Worm (Caenorhabditis elegans) whole organism, young adult: ENCODE data around the gene cest-2.2.

Experiments used
- B0019.2 ChIP-seq: fragments of 200-800 bp; sonication (Bioruptor generic); conservative IDR thresholded peaks from 2 replicates; pipeline ENCODE4 v1.3.6; 2022; ENCODE audit warnings: missing genetic modification reagents, missing genetic modification characterization, missing compliant biosample characterization
- B0261.1 ChIP-seq: sonication (generic microtip); optimal IDR thresholded peaks from 2 replicates; lab custom pipeline; 2016; ENCODE audit warnings: mild to moderate bottlenecking, missing genetic modification characterization, moderate library complexity, missing compliant biosample characterization
- C17E4.6 ChIP-seq: fragments of 200-800 bp; sonication (Bioruptor generic); IDR thresholded peaks from 2 replicates; pipeline ENCODE4 v1.3.6; 2022; ENCODE audit warnings: missing genetic modification reagents, missing genetic modification characterization, missing compliant biosample characterization
- F10E7.11 ChIP-seq: sonication (generic microtip); optimal IDR thresholded peaks from 2 replicates; lab custom pipeline; 2017; ENCODE audit warnings: mild to moderate bottlenecking, missing genetic modification characterization, moderate library complexity, missing compliant biosample characterization
- F23B12.7 ChIP-seq: sonication (generic microtip); optimal IDR thresholded peaks from 2 replicates; lab custom pipeline; 2017; ENCODE audit warnings: missing genetic modification characterization, mild to moderate bottlenecking, missing compliant biosample characterization, antibody characterized with exemption, moderate library complexity; ENCODE audit not compliant: insufficient read depth
- F39B2.1 ChIP-seq: fragments of 200-800 bp; sonication (Bioruptor generic); IDR thresholded peaks from 2 replicates; pipeline ENCODE4 v1.3.6; 2022; ENCODE audit warnings: missing genetic modification reagents, missing genetic modification characterization, missing compliant biosample characterization
- F49E8.2 ChIP-seq: sonication (generic microtip); optimal IDR thresholded peaks from 3 replicates; lab custom pipeline; 2017; ENCODE audit warnings: missing genetic modification characterization, mild to moderate bottlenecking, missing compliant biosample characterization, antibody characterized with exemption, moderate library complexity; ENCODE audit not compliant: insufficient read depth
- F52B5.7 ChIP-seq: sonication (generic microtip); optimal IDR thresholded peaks from 2 replicates; lab custom pipeline; 2016; ENCODE audit warnings: mild to moderate bottlenecking, missing genetic modification characterization, missing compliant biosample characterization
- F57C9.4 ChIP-seq: sonication (generic microtip); optimal IDR thresholded peaks from 2 replicates; lab custom pipeline; 2017; ENCODE audit warnings: mild to moderate bottlenecking, missing genetic modification characterization, missing compliant biosample characterization
- K11D2.4 ChIP-seq: fragments of 200-800 bp; sonication (Bioruptor generic); IDR thresholded peaks from 2 replicates; pipeline ENCODE4 v1.3.6; 2022; ENCODE audit warnings: missing genetic modification reagents, missing genetic modification characterization, missing compliant biosample characterization
- K12H6.12 ChIP-seq: fragments of 200-800 bp; sonication (Bioruptor generic); optimal IDR thresholded peaks from 2 replicates; lab custom pipeline; 2018; ENCODE audit warnings: mild to moderate bottlenecking, missing genetic modification characterization, missing compliant biosample characterization
- Y53F4B.3 ChIP-seq: fragments of 200-800 bp; sonication (Bioruptor generic); IDR thresholded peaks from 2 replicates; pipeline ENCODE4 v1.3.6; 2022; ENCODE audit warnings: missing genetic modification reagents, missing genetic modification characterization, missing compliant biosample characterization
- Y53G8AR.9 ChIP-seq: fragments of 200-800 bp; sonication (Bioruptor generic); conservative IDR thresholded peaks from 2 replicates; pipeline ENCODE4 v1.3.6; 2022; ENCODE audit warnings: missing genetic modification reagents, missing genetic modification characterization, missing compliant biosample characterization
- Y95B8A.8 ChIP-seq: fragments of 200-800 bp; sonication (Bioruptor generic); IDR thresholded peaks from 2 replicates; pipeline ENCODE4 v1.3.6; 2022; ENCODE audit warnings: missing genetic modification reagents, missing genetic modification characterization, missing compliant biosample characterization
- akir-1 ChIP-seq: fragments of 200-800 bp; sonication (Bioruptor generic); optimal IDR thresholded peaks from 2 replicates; lab custom pipeline; 2018; ENCODE audit warnings: mild to moderate bottlenecking, missing genetic modification characterization, moderate library complexity, missing compliant biosample characterization
- atf-7 ChIP-seq: sonication (generic microtip); optimal IDR thresholded peaks from 2 replicates; lab custom pipeline; 2017; ENCODE audit warnings: mild to moderate bottlenecking, missing genetic modification characterization, missing compliant biosample characterization
- attf-3 ChIP-seq: fragments of 200-800 bp; sonication (Bioruptor generic); conservative IDR thresholded peaks from 2 replicates; pipeline ENCODE4 v1.3.6; 2022; ENCODE audit warnings: missing genetic modification reagents, missing genetic modification characterization, missing compliant biosample characterization
- attf-6 ChIP-seq: fragments of 200-800 bp; sonication (Bioruptor generic); IDR thresholded peaks from 2 replicates; pipeline ENCODE4 v1.3.6; 2022; ENCODE audit warnings: missing genetic modification reagents, missing genetic modification characterization, missing compliant biosample characterization
- cebp-1 ChIP-seq, 2 experiments: fragments of 200-800 bp in 1 of 2; sonication (Bioruptor generic) in 1 of 2; sonication (generic microtip) in 1 of 2; IDR thresholded peaks in 1 of 2; optimal IDR thresholded peaks in 1 of 2; 2 replicates each; pipeline versions ENCODE4 v1.3.6 to Lab custom; 2017 to 2022; ENCODE audit warnings: missing compliant biosample characterization in 2 of 2, missing genetic modification characterization in 2 of 2, mild to moderate bottlenecking in 1 of 2, missing genetic modification reagents in 1 of 2, moderate library complexity in 1 of 2
- cebp-2 ChIP-seq: fragments of 200-800 bp; sonication (Bioruptor generic); IDR thresholded peaks from 2 replicates; pipeline ENCODE4 v1.3.6; 2022; ENCODE audit warnings: missing genetic modification characterization, missing compliant biosample characterization
- ceh-91 ChIP-seq: fragments of 200-800 bp; sonication (Bioruptor generic); IDR thresholded peaks from 2 replicates; pipeline ENCODE4 v1.3.6; 2022; ENCODE audit warnings: missing genetic modification reagents, missing genetic modification characterization, missing compliant biosample characterization
- chd-7 ChIP-seq: sonication (generic microtip); optimal IDR thresholded peaks from 2 replicates; lab custom pipeline; 2016; ENCODE audit warnings: mild to moderate bottlenecking, missing genetic modification characterization, moderate library complexity, missing compliant biosample characterization
- die-1 ChIP-seq: sonication (generic microtip); optimal IDR thresholded peaks from 2 replicates; lab custom pipeline; 2016; ENCODE audit warnings: missing genotype, mild to moderate bottlenecking, missing genetic modification characterization, missing compliant biosample characterization
- dpff-1 ChIP-seq: sonication (generic microtip); optimal IDR thresholded peaks from 2 replicates; lab custom pipeline; 2017; ENCODE audit warnings: mild to moderate bottlenecking, missing genetic modification characterization, missing compliant biosample characterization
- egl-18 ChIP-seq: fragments of 200-800 bp; sonication (Bioruptor generic); IDR thresholded peaks from 2 replicates; pipeline ENCODE4 v1.3.6; 2022; ENCODE audit warnings: missing genetic modification reagents, missing genetic modification characterization, missing compliant biosample characterization
- fkh-3 ChIP-seq: sonication (generic microtip); optimal IDR thresholded peaks from 2 replicates; lab custom pipeline; 2016; ENCODE audit warnings: mild to moderate bottlenecking, missing genetic modification characterization, missing compliant biosample characterization
- gei-17 ChIP-seq: fragments of 200-800 bp; sonication (Bioruptor generic); optimal IDR thresholded peaks from 2 replicates; lab custom pipeline; 2018; ENCODE audit warnings: mild to moderate bottlenecking, missing genetic modification characterization, missing compliant biosample characterization
- hlh-12 ChIP-seq: sonication (generic microtip); optimal IDR thresholded peaks from 2 replicates; lab custom pipeline; 2016; ENCODE audit warnings: missing genetic modification characterization, missing compliant biosample characterization
- hlh-26 ChIP-seq: fragments of 200-800 bp; sonication (Bioruptor generic); conservative IDR thresholded peaks from 2 replicates; pipeline ENCODE4 v1.3.6; 2022; ENCODE audit warnings: missing genetic modification reagents, missing genetic modification characterization, missing compliant biosample characterization
- hmg-20 ChIP-seq: fragments of 200-800 bp; sonication (Bioruptor generic); IDR thresholded peaks from 2 replicates; pipeline ENCODE4 v1.3.6; 2022; ENCODE audit warnings: missing genetic modification reagents, missing genetic modification characterization, missing compliant biosample characterization
- hrde-1 ChIP-seq: sonication (generic microtip); optimal IDR thresholded peaks from 2 replicates; lab custom pipeline; 2016; ENCODE audit warnings: missing genetic modification characterization, mild to moderate bottlenecking, missing compliant biosample characterization, moderate library complexity, missing genotype, missing genetic modification reagents, borderline replicate concordance
- hsf-1 ChIP-seq: fragments of 200-800 bp; sonication (Bioruptor generic); IDR thresholded peaks from 2 replicates; pipeline ENCODE4 v1.3.6; 2022; ENCODE audit warnings: missing genetic modification reagents, missing genetic modification characterization, missing compliant biosample characterization
- lag-1 ChIP-seq: fragments of 200-800 bp; sonication (Bioruptor generic); IDR thresholded peaks from 2 replicates; pipeline ENCODE4 v1.3.6; 2022; ENCODE audit warnings: missing genetic modification reagents, missing genetic modification characterization, missing compliant biosample characterization
- lin-26 ChIP-seq: fragments of 200-800 bp; sonication (Bioruptor generic); IDR thresholded peaks from 2 replicates; pipeline ENCODE4 v1.3.6; 2022; ENCODE audit warnings: missing genetic modification reagents, missing genetic modification characterization, missing compliant biosample characterization
- lin-35 ChIP-seq, 3 experiments: fragments of 150-350 bp in 2 of 3; sonication (generic microtip) in 1 of 3; optimal IDR thresholded peaks; 2 replicates each; lab custom pipeline; 2014 to 2018; ENCODE audit warnings: missing biosample characterization in 3 of 3, missing genetic modification characterization in 3 of 3, missing genetic modification reagents in 3 of 3
- lin-54 ChIP-seq: fragments of 200-800 bp; sonication (Bioruptor generic); optimal IDR thresholded peaks from 2 replicates; lab custom pipeline; 2018; ENCODE audit warnings: mild to moderate bottlenecking, missing genetic modification characterization, missing compliant biosample characterization
- lsl-1 ChIP-seq: fragments of 200-800 bp; sonication (Bioruptor generic); optimal IDR thresholded peaks from 2 replicates; lab custom pipeline; 2018; ENCODE audit warnings: mild to moderate bottlenecking, missing genetic modification characterization, moderate library complexity, missing compliant biosample characterization
- lsy-27 ChIP-seq: sonication (generic microtip); optimal IDR thresholded peaks from 2 replicates; lab custom pipeline; 2017; ENCODE audit warnings: missing genetic modification characterization, mild to moderate bottlenecking, missing compliant biosample characterization, antibody characterized with exemption, missing genotype, borderline replicate concordance; ENCODE audit not compliant: insufficient read depth
- mcd-1 ChIP-seq: fragments of 200-800 bp; sonication (Bioruptor generic); IDR thresholded peaks from 2 replicates; pipeline ENCODE4 v1.3.6; 2022; ENCODE audit warnings: missing genetic modification reagents, missing genetic modification characterization, missing compliant biosample characterization
- mes-4 ChIP-seq: sonication (generic microtip); optimal IDR thresholded peaks from 2 replicates; lab custom pipeline; 2016; ENCODE audit warnings: missing genotype, missing genetic modification characterization, missing compliant biosample characterization
- nfya-1 ChIP-seq: sonication (generic microtip); optimal IDR thresholded peaks from 2 replicates; lab custom pipeline; 2017; ENCODE audit warnings: antibody characterized with exemption, missing compliant biosample characterization, missing genetic modification characterization, borderline replicate concordance; ENCODE audit not compliant: insufficient read depth
- nhr-90 ChIP-seq: sonication (generic microtip); optimal IDR thresholded peaks from 2 replicates; lab custom pipeline; 2016; ENCODE audit warnings: missing genotype, mild to moderate bottlenecking, missing genetic modification characterization, missing compliant biosample characterization
- pha-4 ChIP-seq: fragments of 150-350 bp; sonication (generic microtip); optimal IDR thresholded peaks from 2 replicates; lab custom pipeline; 2014; ENCODE audit warnings: missing biosample characterization, missing genetic modification reagents, missing genetic modification characterization
- rcor-1 ChIP-seq: fragments of 200-800 bp; sonication (Bioruptor generic); IDR thresholded peaks from 2 replicates; pipeline ENCODE4 v1.3.6; 2022; ENCODE audit warnings: missing genetic modification reagents, missing genetic modification characterization, missing compliant biosample characterization
- sea-2 ChIP-seq: fragments of 200-800 bp; sonication (Bioruptor generic); IDR thresholded peaks from 2 replicates; pipeline ENCODE4 v1.3.6; 2022; ENCODE audit warnings: missing genetic modification characterization, missing compliant biosample characterization
- sptf-2 ChIP-seq: fragments of 200-800 bp; sonication (Bioruptor generic); optimal IDR thresholded peaks from 2 replicates; lab custom pipeline; 2018; ENCODE audit warnings: mild to moderate bottlenecking, missing genetic modification characterization, missing compliant biosample characterization
- ztf-26 ChIP-seq: sonication (generic microtip); optimal IDR thresholded peaks from 2 replicates; lab custom pipeline; 2017; ENCODE audit warnings: missing genetic modification characterization, missing compliant biosample characterization
- ztf-6 ChIP-seq: fragments of 200-800 bp; sonication (Bioruptor generic); IDR thresholded peaks from 2 replicates; pipeline ENCODE4 v1.3.6; 2022; ENCODE audit warnings: missing genetic modification reagents, missing genetic modification characterization, missing compliant biosample characterization

The cest-2.2 gene

ce11 chrV:14197651-14198050, 22.5 kb upstream of the cest-2.2 start:
- TF ChIP-seq atf-7 = no peak
- no peak for TF ChIP-seq lsy-27 (tag; lab: Kevin White, UChicago)
- no peak for TF ChIP-seq dpff-1 (tag; lab: Kevin White, UChicago)
- TF ChIP-seq F57C9.4 (tag; lab: Kevin White, UChicago) = no peak
- TF ChIP-seq cebp-1 (GFP tag; IDR thresholded peaks at IDR 0.05; lab: Robert Waterston, UW) = no peak
- peak; percentile 49 for TF ChIP-seq cebp-1 (tag; optimal IDR thresholded peaks at IDR 0.05; lab: Kevin White, UChicago)
- peak; percentile 60; the same call in 1 of the 2 replicates for TF ChIP-seq Y53G8AR.9 (GFP tag; lab: Robert Waterston, UW)
- no peak for TF ChIP-seq F39B2.1 (GFP tag; lab: Robert Waterston, UW)
- no peak for TF ChIP-seq nhr-90 (tag; lab: Kevin White, UChicago)
- TF ChIP-seq ztf-6 (GFP tag; lab: Robert Waterston, UW) = no peak
- TF ChIP-seq nfya-1 (tag; lab: Kevin White, UChicago) = no peak
- no peak for TF ChIP-seq F49E8.2 (tag; lab: Kevin White, UChicago)
- 0 out of 2 replicates have a peak, but pooled peaks have one; percentile 13 for TF ChIP-seq B0019.2 (GFP tag; lab: Robert Waterston, UW)
- peak; percentile 78 for TF ChIP-seq chd-7 (tag; lab: Kevin White, UChicago)
- TF ChIP-seq attf-6 = no peak
- no peak for TF ChIP-seq pha-4 (tag; lab: Kevin White, UChicago)
- peak; percentile 44 for TF ChIP-seq F52B5.7 (tag; lab: Kevin White, UChicago)
- no peak for TF ChIP-seq egl-18
- no peak for TF ChIP-seq mes-4 (tag; lab: Kevin White, UChicago)
- no peak for TF ChIP-seq hlh-26 (GFP tag; lab: Robert Waterston, UW)
- TF ChIP-seq Y95B8A.8 (GFP tag; lab: Robert Waterston, UW) = no peak
- no peak for TF ChIP-seq Y53F4B.3 (GFP tag; lab: Robert Waterston, UW)
- no peak for TF ChIP-seq sptf-2
- no peak for TF ChIP-seq rcor-1 (GFP tag; lab: Robert Waterston, UW)
- TF ChIP-seq hlh-12 (tag; lab: Kevin White, UChicago) = no peak
- TF ChIP-seq F10E7.11 (tag; lab: Kevin White, UChicago) = no peak
- no peak for TF ChIP-seq fkh-3 (tag; lab: Kevin White, UChicago)
- no peak for TF ChIP-seq C17E4.6 (GFP tag; lab: Robert Waterston, UW)
- TF ChIP-seq mcd-1 (GFP tag; lab: Robert Waterston, UW) = 0 out of 2 replicates have a peak, but pooled peaks have one; percentile 10
- TF ChIP-seq hmg-20 (GFP tag; lab: Robert Waterston, UW) = no peak
- TF ChIP-seq hrde-1 (tag; lab: Kevin White, UChicago) = no peak
- TF ChIP-seq lin-54 = no peak
- peak; percentile 9; the same call in 1 of the 2 replicates for TF ChIP-seq lin-26
- TF ChIP-seq lsl-1 (GFP tag; lab: Kevin White, UChicago) = no peak
- no peak for TF ChIP-seq akir-1 (GFP tag; lab: Kevin White, UChicago)
- no peak for TF ChIP-seq lag-1 (GFP tag; lab: Robert Waterston, UW)
- TF ChIP-seq ceh-91 (GFP tag; lab: Robert Waterston, UW) = no peak
- no peak for TF ChIP-seq B0261.1 (tag; lab: Kevin White, UChicago)
- TF ChIP-seq F23B12.7 (tag; lab: Kevin White, UChicago) = no peak
- TF ChIP-seq K11D2.4 (GFP tag; lab: Robert Waterston, UW) = no peak
- no peak for TF ChIP-seq sea-2 (GFP tag; lab: Robert Waterston, UW)
- TF ChIP-seq attf-3 = no peak
- TF ChIP-seq cebp-2 (GFP tag; lab: Robert Waterston, UW) = 0 out of 2 replicates have a peak, but pooled peaks have one; percentile 16
- TF ChIP-seq gei-17 (GFP tag; lab: Kevin White, UChicago) = no peak
- TF ChIP-seq K12H6.12 = no peak
- no peak for TF ChIP-seq lin-35 (GFP tag; optimal IDR thresholded peaks at IDR 0.05; lab: Kevin White, UChicago)
- TF ChIP-seq hsf-1 = no peak
- no peak for TF ChIP-seq ztf-26
- TF ChIP-seq die-1 = no peak
